Fruit fly (Drosophila melanogaster) whole organism, embryonic: ENCODE results near the gene tbrd-1.
"Not testable (repeated sequence)": the region's sequence is repeated elsewhere in the genome, so short reads cannot be mapped to it uniquely, and the experiment has no call there.

Source experiments
- Bgb ChIP-seq: fragments of 200-800 bp; sonication (Bioruptor generic); IDR thresholded peaks from 2 replicates; pipeline ENCODE4 v1.3.6; 2022; ENCODE audit warnings: missing biosample characterization, missing genetic modification characterization; ENCODE audit not compliant: partially characterized antibody
- Blimp-1 ChIP-seq: fragments of 200-800 bp; sonication (Bioruptor generic); optimal IDR thresholded peaks from 3 replicates; lab custom pipeline; 2018; ENCODE audit warnings: missing biosample characterization, missing genetic modification characterization, mild to moderate bottlenecking, moderate library complexity, missing genetic modification reagents
- CG11093 ChIP-seq: fragments of 200-800 bp; sonication (Bioruptor generic); IDR thresholded peaks from 3 replicates; pipeline ENCODE4 v1.3.6; 2022; ENCODE audit warnings: missing biosample characterization, missing genetic modification characterization
- CG11456 ChIP-seq: fragments of 200-800 bp; sonication (Bioruptor generic); IDR thresholded peaks from 3 replicates; pipeline ENCODE4 v1.3.6; 2022; ENCODE audit warnings: missing biosample characterization, missing genetic modification characterization
- CG11695 ChIP-seq: fragments of 200-800 bp; sonication (Bioruptor generic); IDR thresholded peaks from 3 replicates; pipeline ENCODE4 v1.3.6; 2022; ENCODE audit warnings: missing biosample characterization, missing genetic modification characterization
- CG12744 ChIP-seq: fragments of 200-800 bp; sonication (Bioruptor generic); optimal IDR thresholded peaks from 2 replicates; lab custom pipeline; 2016; ENCODE audit warnings: missing biosample characterization, missing genetic modification characterization
- CG13624 ChIP-seq: fragments of 200-800 bp; sonication (Bioruptor generic); optimal IDR thresholded peaks from 2 replicates; lab custom pipeline; 2016; ENCODE audit warnings: missing biosample characterization, missing genetic modification characterization
- CG14710 ChIP-seq: fragments of 200-800 bp; sonication (Bioruptor generic); optimal IDR thresholded peaks from 3 replicates; lab custom pipeline; 2019; ENCODE audit warnings: missing biosample characterization, mild to moderate bottlenecking, missing genetic modification characterization, moderate library complexity
- CG15514 ChIP-seq: fragments of 200-800 bp; sonication (Bioruptor generic); optimal IDR thresholded peaks from 3 replicates; lab custom pipeline; 2017; ENCODE audit warnings: missing biosample characterization, missing genetic modification characterization, mild to moderate bottlenecking, moderate library complexity, missing genetic modification reagents
- CG1603 ChIP-seq: fragments of 200-800 bp; sonication (Bioruptor generic); optimal IDR thresholded peaks from 2 replicates; lab custom pipeline; 2019; ENCODE audit warnings: missing biosample characterization, mild to moderate bottlenecking, missing genetic modification characterization, moderate library complexity
- CG16813 ChIP-seq: fragments of 200-800 bp; sonication (Bioruptor generic); IDR thresholded peaks from 3 replicates; pipeline ENCODE4 v1.3.6; 2022; ENCODE audit warnings: missing biosample characterization, missing genetic modification characterization; ENCODE audit not compliant: partially characterized antibody
- CG18476 ChIP-seq: fragments of 200-800 bp; sonication (Bioruptor generic); optimal IDR thresholded peaks from 2 replicates; lab custom pipeline; 2016; ENCODE audit warnings: missing biosample characterization, mild to moderate bottlenecking, missing genetic modification characterization
- CG33557 ChIP-seq: fragments of 200-800 bp; sonication (Bioruptor generic); optimal IDR thresholded peaks from 2 replicates; lab custom pipeline; 2019; ENCODE audit warnings: missing biosample characterization, mild to moderate bottlenecking, missing genetic modification characterization, moderate library complexity
- CG34376 ChIP-seq: fragments of 200-800 bp; sonication (Bioruptor generic); optimal IDR thresholded peaks from 2 replicates; lab custom pipeline; 2018; ENCODE audit warnings: missing biosample characterization, mild to moderate bottlenecking, missing genetic modification characterization
- CG4282 ChIP-seq: fragments of 200-800 bp; sonication (Bioruptor generic); optimal IDR thresholded peaks from 2 replicates; lab custom pipeline; 2016; ENCODE audit warnings: missing biosample characterization, missing genetic modification characterization
- CG7556 ChIP-seq: fragments of 200-800 bp; sonication (Bioruptor generic); optimal IDR thresholded peaks from 2 replicates; lab custom pipeline; 2017; ENCODE audit warnings: missing biosample characterization, mild to moderate bottlenecking, missing genetic modification characterization
- CG8765 ChIP-seq: fragments of 200-800 bp; sonication (Bioruptor generic); IDR thresholded peaks from 2 replicates; pipeline ENCODE4 v1.3.6; 2022; ENCODE audit warnings: missing biosample characterization, missing genetic modification characterization
- Fer3 ChIP-seq: fragments of 200-800 bp; sonication (Bioruptor generic); optimal IDR thresholded peaks from 2 replicates; lab custom pipeline; 2018; ENCODE audit warnings: missing biosample characterization, mild to moderate bottlenecking, missing genetic modification characterization, moderate library complexity
- HLH4C ChIP-seq: fragments of 200-800 bp; sonication (Bioruptor generic); IDR thresholded peaks from 3 replicates; pipeline ENCODE4 v1.3.6; 2022; ENCODE audit warnings: missing biosample characterization, missing genetic modification characterization; ENCODE audit not compliant: partially characterized antibody
- Hr3 ChIP-seq: fragments of 200-800 bp; sonication (Bioruptor generic); optimal IDR thresholded peaks from 3 replicates; lab custom pipeline; 2016; ENCODE audit warnings: missing biosample characterization, missing genetic modification characterization
- Jarid2 ChIP-seq: fragments of 200-800 bp; sonication (Bioruptor generic); optimal IDR thresholded peaks from 3 replicates; lab custom pipeline; 2017; ENCODE audit warnings: mild to moderate bottlenecking, missing biosample characterization, missing genetic modification reagents, missing genetic modification characterization
- Mad ChIP-seq: fragments of 200-800 bp; sonication (Bioruptor generic); optimal IDR thresholded peaks from 2 replicates; lab custom pipeline; 2016; ENCODE audit warnings: missing biosample characterization, missing genetic modification characterization
- Mes4 ChIP-seq: fragments of 200-800 bp; sonication (Bioruptor generic); optimal IDR thresholded peaks from 2 replicates; lab custom pipeline; 2016; ENCODE audit warnings: missing biosample characterization, missing genetic modification characterization
- Rfx ChIP-seq: fragments of 200-800 bp; sonication (Bioruptor generic); IDR thresholded peaks from 2 replicates; pipeline ENCODE4 v1.3.6; 2022; ENCODE audit warnings: missing biosample characterization, missing genetic modification characterization
- Side ChIP-seq: fragments of 200-800 bp; sonication (Bioruptor generic); optimal IDR thresholded peaks from 2 replicates; lab custom pipeline; 2016; ENCODE audit warnings: missing biosample characterization, missing genetic modification characterization
- Sry-δ ChIP-seq: fragments of 200-800 bp; sonication (Bioruptor generic); optimal IDR thresholded peaks from 2 replicates; lab custom pipeline; 2016; ENCODE audit warnings: missing biosample characterization, missing genetic modification characterization
- al ChIP-seq: fragments of 200-800 bp; sonication (Bioruptor generic); IDR thresholded peaks from 2 replicates; pipeline ENCODE4 v1.3.6; 2022; ENCODE audit warnings: missing biosample characterization, missing genetic modification characterization
- aop ChIP-seq: fragments of 200-800 bp; sonication (Bioruptor generic); IDR thresholded peaks from 2 replicates; pipeline ENCODE4 v1.3.6; 2022; ENCODE audit warnings: missing biosample characterization, missing genetic modification characterization
- ash1 ChIP-seq: fragments of 200-800 bp; sonication (Bioruptor generic); optimal IDR thresholded peaks from 2 replicates; lab custom pipeline; 2018; ENCODE audit warnings: missing biosample characterization, mild to moderate bottlenecking, missing genetic modification characterization
- chif ChIP-seq, 2 experiments: fragments of 200-800 bp; sonication (Bioruptor generic); optimal IDR thresholded peaks; 3 replicates each; lab custom pipeline; 2016; ENCODE audit warnings: missing biosample characterization in 2 of 2, missing genetic modification characterization in 2 of 2
- dpn ChIP-seq, 2 experiments: fragments of 200-800 bp; sonication (Bioruptor generic); optimal IDR thresholded peaks; 3 replicates each; lab custom pipeline; 2016; ENCODE audit warnings: missing biosample characterization in 2 of 2, missing genetic modification characterization in 2 of 2
- ems ChIP-seq: fragments of 200-800 bp; sonication (Bioruptor generic); optimal IDR thresholded peaks from 3 replicates; lab custom pipeline; 2016; ENCODE audit warnings: missing biosample characterization, missing genetic modification characterization
- fd102C ChIP-seq: fragments of 200-800 bp; sonication (Bioruptor generic); optimal IDR thresholded peaks from 2 replicates; lab custom pipeline; 2018; ENCODE audit warnings: missing biosample characterization, mild to moderate bottlenecking, missing genetic modification characterization, moderate library complexity
- gt ChIP-seq: fragments of 200-800 bp; sonication (Bioruptor generic); IDR thresholded peaks from 2 replicates; pipeline ENCODE4 v1.3.6; 2022; ENCODE audit warnings: missing biosample characterization, missing genetic modification characterization
- klu ChIP-seq: fragments of 200-800 bp; sonication (Bioruptor generic); IDR thresholded peaks from 2 replicates; pipeline ENCODE4 v1.3.6; 2022; ENCODE audit warnings: missing biosample characterization, missing genetic modification characterization
- lilli ChIP-seq: fragments of 200-800 bp; sonication (Bioruptor generic); optimal IDR thresholded peaks from 3 replicates; lab custom pipeline; 2016; ENCODE audit warnings: missing biosample characterization, missing genetic modification characterization
- luna ChIP-seq: fragments of 200-800 bp; sonication (Bioruptor generic); optimal IDR thresholded peaks from 2 replicates; lab custom pipeline; 2016; ENCODE audit warnings: missing biosample characterization, missing genetic modification characterization
- nom ChIP-seq: fragments of 200-800 bp; sonication (Bioruptor generic); optimal IDR thresholded peaks from 2 replicates; lab custom pipeline; 2017; ENCODE audit warnings: missing biosample characterization, missing genetic modification characterization, mild to moderate bottlenecking, moderate library complexity, missing genetic modification reagents
- oc ChIP-seq: fragments of 200-800 bp; sonication (Bioruptor generic); optimal IDR thresholded peaks from 2 replicates; lab custom pipeline; 2018; ENCODE audit warnings: missing biosample characterization, mild to moderate bottlenecking, missing genetic modification characterization, moderate library complexity
- onecut ChIP-seq: fragments of 200-800 bp; sonication (Bioruptor generic); IDR thresholded peaks from 2 replicates; pipeline ENCODE4 v1.3.6; 2022; ENCODE audit warnings: missing biosample characterization, missing genetic modification characterization
- prd ChIP-seq, 3 experiments: fragments of >200 bp in 2 of 3; fragments of 200-800 bp in 1 of 3; sonication (Bioruptor generic) in 1 of 3; optimal IDR thresholded peaks in 2 of 3; IDR thresholded peaks in 1 of 3; 2 replicates in 2 of 3; 3 replicates in 1 of 3; pipeline versions ENCODE4 v1.3.6 to Lab custom; 2017 to 2022; ENCODE audit warnings: missing biosample characterization in 1 of 3, missing genetic modification characterization in 1 of 3
- pros ChIP-seq: fragments of 200-800 bp; sonication (Bioruptor generic); optimal IDR thresholded peaks from 3 replicates; lab custom pipeline; 2019; ENCODE audit warnings: missing biosample characterization, mild to moderate bottlenecking, missing genetic modification characterization, moderate library complexity
- pum ChIP-seq: fragments of 200-800 bp; sonication (Bioruptor generic); optimal IDR thresholded peaks from 2 replicates; lab custom pipeline; 2016; ENCODE audit warnings: missing biosample characterization, missing genetic modification characterization
- pzg ChIP-seq: fragments of 200-800 bp; sonication (Bioruptor generic); optimal IDR thresholded peaks from 3 replicates; lab custom pipeline; 2018; ENCODE audit warnings: missing biosample characterization, mild to moderate bottlenecking, missing genetic modification characterization, moderate library complexity
- seq ChIP-seq: fragments of 200-800 bp; sonication (Bioruptor generic); IDR thresholded peaks from 2 replicates; pipeline ENCODE4 v1.3.6; 2022; ENCODE audit warnings: missing biosample characterization, missing genetic modification characterization
- shn ChIP-seq: fragments of 200-800 bp; sonication (Bioruptor generic); optimal IDR thresholded peaks from 3 replicates; lab custom pipeline; 2016; ENCODE audit warnings: missing biosample characterization, missing genetic modification characterization
- ssp ChIP-seq: fragments of 200-800 bp; sonication (Bioruptor generic); IDR thresholded peaks from 2 replicates; pipeline ENCODE4 v1.3.6; 2022; ENCODE audit warnings: missing biosample characterization, missing genetic modification characterization
- toy ChIP-seq: fragments of 200-800 bp; sonication (Bioruptor generic); IDR thresholded peaks from 2 replicates; pipeline ENCODE4 v1.3.6; 2022; ENCODE audit warnings: missing biosample characterization, missing genetic modification characterization
- zen ChIP-seq: fragments of 200-800 bp; sonication (Bioruptor generic); optimal IDR thresholded peaks from 3 replicates; lab custom pipeline; 2018; ENCODE audit warnings: missing biosample characterization, mild to moderate bottlenecking, missing genetic modification characterization, moderate library complexity

The tbrd-1 gene

DNA sequence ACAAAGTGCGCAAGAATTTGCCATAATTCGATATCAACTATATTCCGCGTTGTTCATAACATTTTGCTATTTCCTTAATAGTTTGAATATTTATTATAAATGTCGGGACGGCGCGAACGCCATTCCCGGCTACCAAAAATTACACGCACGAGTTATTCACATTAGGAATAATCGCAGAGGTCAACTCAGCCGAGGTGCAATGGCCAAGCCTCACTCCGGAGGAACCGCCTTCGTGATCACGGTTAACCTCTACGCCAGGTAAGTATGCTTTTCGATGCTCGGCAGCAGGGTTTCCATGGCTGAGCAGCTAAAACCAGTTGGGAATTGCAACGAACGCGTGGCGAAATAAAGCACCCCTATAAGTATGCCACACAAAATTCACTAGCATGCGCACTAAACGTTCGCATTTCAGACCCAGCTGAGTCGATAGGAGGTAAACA lies 34.0 kb downstream of the tbrd-1 start (continued):
- 0 out of 2 replicates have a peak, but pooled peaks have one; percentile 19 for TF ChIP-seq aop (GFP tag; lab: Robert Waterston, UW)
- peak; percentile 64; the same call in 2 of the 3 replicates for TF ChIP-seq CG11695 (GFP tag; lab: Robert Waterston, UW)
- TF ChIP-seq oc = peak; percentile 65
- peak; percentile 53 for TF ChIP-seq pros (GFP tag; lab: Kevin White, UChicago)
- TF ChIP-seq Fer3 = peak; percentile 56
- TF ChIP-seq CG33557 (GFP tag; lab: Kevin White, UChicago) = peak; percentile 23
- peak; percentile 57 for TF ChIP-seq Mes4 (GFP tag; lab: Kevin White, UChicago)
- TF ChIP-seq luna (GFP tag; lab: Kevin White, UChicago) = peak; percentile 31
- TF ChIP-seq CG16813 = peak; percentile 46; the same call in 1 of the 3 replicates
- TF ChIP-seq ems (GFP tag; lab: Kevin White, UChicago) = peak; percentile 56
- peak; percentile 72 for TF ChIP-seq shn (GFP tag; lab: Kevin White, UChicago)
- TF ChIP-seq fd102C (GFP tag; lab: Kevin White, UChicago) = peak; percentile 33
- TF ChIP-seq onecut (GFP tag; lab: Robert Waterston, UW) = peak; percentile 60
- peak; percentile 48 for TF ChIP-seq CG1603 (tag; lab: Kevin White, UChicago)
- TF ChIP-seq toy (GFP tag; lab: Robert Waterston, UW) = 0 out of 2 replicates have a peak, but pooled peaks have one; percentile 22
- peak; percentile 82 for TF ChIP-seq Rfx
- peak; percentile 60 to 80 for TF ChIP-seq dpn (GFP tag; optimal IDR thresholded peaks at IDR 0.05; lab: Kevin White, UChicago)
- peak; percentile 84; the same call in 2 of the 3 replicates for TF ChIP-seq CG11456 (GFP tag; lab: Robert Waterston, UW)
- TF ChIP-seq gt = 0 out of 2 replicates have a peak, but pooled peaks have one; percentile 32
- TF ChIP-seq ssp = peak; percentile 59
- peak; percentile 70 for TF ChIP-seq Side
- TF ChIP-seq pzg (GFP tag; lab: Kevin White, UChicago) = peak; percentile 25
- TF ChIP-seq Jarid2 (GFP tag; lab: Kevin White, UChicago) = peak; percentile 85
- peak; percentile 78 for TF ChIP-seq CG13624 (GFP tag; lab: Kevin White, UChicago)
- peak; percentile 39 to 64 for TF ChIP-seq chif (GFP tag; optimal IDR thresholded peaks at IDR 0.05; lab: Kevin White, UChicago)
- peak; percentile 49 for TF ChIP-seq zen (tag; lab: Kevin White, UChicago)
- peak; percentile 37 for TF ChIP-seq CG12744
- peak; percentile 7 for TF ChIP-seq CG18476 (GFP tag; lab: Kevin White, UChicago)
- peak; percentile 49 for TF ChIP-seq Mad (GFP tag; lab: Kevin White, UChicago)
- peak; percentile 26; the same call in 1 of the 2 replicates for TF ChIP-seq klu
- peak; percentile 3 for TF ChIP-seq CG7556 (GFP tag; lab: Kevin White, UChicago)
- peak; percentile 40; the same call in 1 of the 2 replicates for TF ChIP-seq al
- TF ChIP-seq HLH4C = peak; percentile 56; the same call in 2 of the 3 replicates
- peak; percentile 42 for TF ChIP-seq Sry-δ (GFP tag; lab: Kevin White, UChicago)
- peak; percentile 39 for TF ChIP-seq pum (GFP tag; lab: Kevin White, UChicago)
- peak; percentile 60 for TF ChIP-seq CG34376 (GFP tag; lab: Kevin White, UChicago)
- peak; percentile 14 for TF ChIP-seq ash1 (GFP tag; lab: Kevin White, UChicago)
- peak; percentile 88 for TF ChIP-seq Bgb (GFP tag; lab: Robert Waterston, UW)
- TF ChIP-seq CG8765 (GFP tag; lab: Robert Waterston, UW) = peak; percentile 54; the same call in 1 of the 2 replicates
- TF ChIP-seq seq = peak; percentile 58; the same call in 1 of the 2 replicates
- peak; percentile 33 for TF ChIP-seq Blimp-1
- TF ChIP-seq lilli = peak; percentile 89
- not testable (repeated sequence) for TF ChIP-seq prd (optimal IDR thresholded peaks at IDR 0.05; lab: Kevin White, UChicago)
- TF ChIP-seq prd (GFP tag; IDR thresholded peaks at IDR 0.05; lab: Robert Waterston, UW) = peak; percentile 73
- peak; percentile 35 for TF ChIP-seq Hr3
- TF ChIP-seq CG11093 = peak; percentile 52; the same call in 1 of the 3 replicates
- TF ChIP-seq CG14710 (tag; lab: Kevin White, UChicago) = peak; percentile 25
- TF ChIP-seq CG4282 = peak; percentile 60
- TF ChIP-seq nom (GFP tag; lab: Kevin White, UChicago) = peak; percentile 47
- TF ChIP-seq CG15514 (GFP tag; lab: Kevin White, UChicago) = peak; percentile 55
